Fruit fly (Drosophila melanogaster): ENCODE measurements around the gene CG8661.

Gene CG8661

dm6 chrX:17292050-17292730 is 7.9 kb upstream of the CG8661 start (continued):
- TF ChIP-seq Hr51 (GFP tag; optimal IDR thresholded peaks at IDR 0.05) (peak in 1 of 2 experiments; percentile 85), tio (GFP tag; optimal IDR thresholded peaks at IDR 0.05) (peak; percentile 50), ewg (GFP tag; optimal IDR thresholded peaks at IDR 0.05) (peak; percentile 40), CG2202 (tag; optimal IDR thresholded peaks at IDR 0.05) (no peak), CG13424 (tag; optimal IDR thresholded peaks at IDR 0.05) (peak; percentile 85), ken (GFP tag; IDR thresholded peaks at IDR 0.05) (peak; percentile 64; the same call in 2 of the 3 replicates), Gug (GFP tag; IDR thresholded peaks at IDR 0.05) (peak; percentile 23; the same call in 1 of the 4 replicates), D19B (GFP tag; optimal IDR thresholded peaks at IDR 0.05) (peak; percentile 61), CG7839 (tag; optimal IDR thresholded peaks at IDR 0.05) (peak; percentile 82), gce (GFP tag; IDR thresholded peaks at IDR 0.05) (no peak), Bteb2 (GFP tag; optimal IDR thresholded peaks at IDR 0.05) (peak; percentile 58), amos (GFP tag; IDR thresholded peaks at IDR 0.05; ENCODE audit: partially characterized antibody) (no peak), CG1529 (GFP tag; optimal IDR thresholded peaks at IDR 0.05) (peak; percentile 51), Dip3 (GFP tag; optimal IDR thresholded peaks at IDR 0.05) (peak; percentile 62), pho (GFP tag; optimal IDR thresholded peaks at IDR 0.05) (peak; percentile 7), CG12236 (GFP tag; optimal IDR thresholded peaks at IDR 0.05) (peak; percentile 21), inv (GFP tag; IDR thresholded peaks at IDR 0.05; ENCODE audit: partially characterized antibody) (no peak), dmrt99B (tag; optimal IDR thresholded peaks at IDR 0.05) (peak; percentile 85), lilli (GFP tag; optimal IDR thresholded peaks at IDR 0.05) (peak; percentile 68), Ets65A (GFP tag) (peak; percentile 85), CG8359 (GFP tag; optimal IDR thresholded peaks at IDR 0.05; ENCODE audit: borderline replicate concordance) (peak; percentile 50), CG10979 (tag; optimal IDR thresholded peaks at IDR 0.05) (peak; percentile 55), CG15601 (tag; optimal IDR thresholded peaks at IDR 0.05) (peak; percentile 25), CG14710 (tag; optimal IDR thresholded peaks at IDR 0.05) (peak; percentile 39), sc (optimal IDR thresholded peaks at IDR 0.05) (no peak), sc (GFP tag; optimal IDR thresholded peaks at IDR 0.05) (peak; percentile 5), fd96Cb (tag; optimal IDR thresholded peaks at IDR 0.05) (peak; percentile 68), mam (GFP tag; optimal IDR thresholded peaks at IDR 0.05) (peak; percentile 63), CG9727 (GFP tag; optimal IDR thresholded peaks at IDR 0.05) (peak; percentile 71), CG3726 (GFP tag; IDR thresholded peaks at IDR 0.05) (0 out of 3 replicates have a peak, but pooled peaks have one; percentile 56), Abd-B (GFP tag; optimal IDR thresholded peaks at IDR 0.05) (peak; percentile 47), Nf-YB (GFP tag; optimal IDR thresholded peaks at IDR 0.05) (peak; percentile 32), bcd (GFP tag; optimal IDR thresholded peaks at IDR 0.05) (peak; percentile 75), Chrac-16 (GFP tag; optimal IDR thresholded peaks at IDR 0.05) (peak; percentile 36), CG12104 (GFP tag; optimal IDR thresholded peaks at IDR 0.05) (peak; percentile 57), CG7987 (GFP tag; optimal IDR thresholded peaks at IDR 0.05) (no peak), bsh (GFP tag; optimal IDR thresholded peaks at IDR 0.05) (peak in 1 of 2 experiments; percentile 59), tx (GFP tag; optimal IDR thresholded peaks at IDR 0.05) (peak; percentile 14), Rfx (GFP tag; IDR thresholded peaks at IDR 0.05) (peak; percentile 69), fd64A (GFP tag; optimal IDR thresholded peaks at IDR 0.05) (peak; percentile 42), nmo (GFP tag; optimal IDR thresholded peaks at IDR 0.05) (peak; percentile 77), CG3838 (GFP tag; optimal IDR thresholded peaks at IDR 0.05) (no peak), CG16813 (GFP tag; IDR thresholded peaks at IDR 0.05; ENCODE audit: partially characterized antibody) (no peak), Elba2 (GFP tag; optimal IDR thresholded peaks at IDR 0.05) (no peak), CG6689 (GFP tag; IDR thresholded peaks at IDR 0.05) (peak; percentile 62), insv (GFP tag; optimal IDR thresholded peaks at IDR 0.05) (no peak), fd3F (GFP tag; optimal IDR thresholded peaks at IDR 0.05) (peak; percentile 64), dysf (GFP tag; IDR thresholded peaks at IDR 0.05) (peak; percentile 81), jumu (GFP tag; optimal IDR thresholded peaks at IDR 0.05) (peak; percentile 11)
